Fruit fly (Drosophila melanogaster) whole organism: ENCODE results near the gene CG42240.

Experiments used
- CG8478 ChIP-seq: fragments of >200 bp; optimal IDR thresholded peaks from 2 replicates; lab custom pipeline; 2018; ENCODE audit warnings: inconsistent platforms
- Dll ChIP-seq: fragments of >200 bp; optimal IDR thresholded peaks from 2 replicates; lab custom pipeline; 2017
- EcR ChIP-seq, 2 experiments: fragments of >200 bp; optimal IDR thresholded peaks; 2 replicates each; lab custom pipeline; 2017; ENCODE audit warnings: missing biosample characterization in 2 of 2, missing genetic modification characterization in 2 of 2, missing genetic modification reagents in 2 of 2
- pan ChIP-seq: fragments of >200 bp; optimal IDR thresholded peaks from 2 replicates; lab custom pipeline; 2017
- psq ChIP-seq: fragments of >200 bp; optimal IDR thresholded peaks from 2 replicates; lab custom pipeline; 2017
- usp ChIP-seq: fragments of >200 bp; optimal IDR thresholded peaks from 2 replicates; lab custom pipeline; 2017; ENCODE audit warnings: missing biosample characterization, missing genetic modification characterization, mixed read lengths

DNA sequence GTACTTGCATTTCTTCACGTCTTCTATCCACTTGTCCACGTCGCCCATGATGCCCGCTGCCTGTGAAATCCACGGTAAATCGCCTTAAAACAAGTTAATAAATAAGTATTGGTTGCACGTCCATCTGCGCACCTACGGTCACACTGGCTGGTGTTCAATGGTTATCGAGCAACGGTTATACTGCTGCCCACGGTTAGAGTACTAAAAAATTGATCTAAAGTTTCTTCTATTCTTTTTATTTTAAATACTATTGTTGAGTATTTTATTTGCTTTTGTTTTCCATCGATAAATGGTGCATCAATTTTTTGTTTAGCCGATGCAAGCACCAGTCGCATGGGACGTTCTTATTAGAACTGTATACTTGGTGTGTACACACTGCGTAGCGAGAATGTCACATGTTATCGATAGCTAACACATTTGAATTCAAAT, 42.1 kb downstream of the CG42240 start, which contains the start of gene PpV:
- no peak for TF ChIP-seq usp (GFP tag; lab: Kevin White, UChicago)
- no peak for TF ChIP-seq CG8478
- TF ChIP-seq EcR (GFP tag; optimal IDR thresholded peaks at IDR 0.05; lab: Kevin White, UChicago), result no peak
- TF ChIP-seq pan (lab: Kevin White, UChicago), result no peak
- no peak for TF ChIP-seq Dll
- TF ChIP-seq psq (lab: Kevin White, UChicago), result no peak
